Worm (Caenorhabditis elegans): ENCODE results near the gene Y46G5A.39.

DNA sequence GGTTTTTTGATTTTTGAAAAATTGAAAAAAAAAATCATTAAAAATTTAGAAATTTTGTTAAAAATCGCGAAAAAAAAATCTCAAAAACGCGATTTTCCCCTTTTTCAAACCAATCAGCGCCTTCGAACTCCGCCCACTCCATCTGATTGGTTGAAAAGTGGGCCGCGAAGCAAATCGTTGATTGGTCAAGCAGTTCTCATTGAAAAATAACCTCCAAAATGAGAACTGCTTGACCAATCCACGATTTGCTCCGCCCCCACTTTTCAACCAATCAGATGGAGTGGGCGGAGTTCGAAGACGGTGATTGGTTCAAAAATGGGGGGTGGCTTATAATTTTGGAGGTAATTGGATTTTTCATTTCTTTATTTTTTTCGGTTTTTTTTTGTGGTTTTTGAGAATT is 36.8 kb upstream of the Y46G5A.39 start:
- TF ChIP-seq ama-1 (optimal IDR thresholded peaks at IDR 0.05) (no peak), fkh-10 (GFP tag; optimal IDR thresholded peaks at IDR 0.05) (no peak), dpl-1 (GFP tag; optimal IDR thresholded peaks at IDR 0.05) (no peak), elt-3 (tag; optimal IDR thresholded peaks at IDR 0.05) (no peak), snpc-4 (tag; optimal IDR thresholded peaks at IDR 0.05) (no peak), fos-1 (tag; optimal IDR thresholded peaks at IDR 0.05) (no peak)

Measured in whole organism, L1 larva.